Worm (Caenorhabditis elegans) whole organism, mixed stage, embryonic: ENCODE measurements around the gene ceh-74.

Source experiments
- ceh-83 ChIP-seq: fragments of 200-800 bp; sonication (Bioruptor generic); optimal IDR thresholded peaks from 2 replicates; lab custom pipeline; 2018; ENCODE audit warnings: mild to moderate bottlenecking, missing genetic modification characterization, missing compliant biosample characterization
- ces-1 ChIP-seq: fragments of 150-350 bp; optimal IDR thresholded peaks from 2 replicates; lab custom pipeline; 2014; ENCODE audit warnings: missing biosample characterization, missing genetic modification reagents, missing genetic modification characterization
- elt-3 ChIP-seq: fragments of 150-350 bp; optimal IDR thresholded peaks from 2 replicates; lab custom pipeline; 2014; ENCODE audit warnings: missing biosample characterization, missing genetic modification characterization
- snpc-4 ChIP-seq: fragments of 150-350 bp; optimal IDR thresholded peaks from 2 replicates; lab custom pipeline; 2014; ENCODE audit warnings: missing biosample characterization, missing genetic modification characterization
- unc-120 ChIP-seq: sonication (generic microtip); optimal IDR thresholded peaks from 2 replicates; lab custom pipeline; 2017; ENCODE audit warnings: missing genetic modification characterization, missing compliant biosample characterization; ENCODE audit not compliant: poor library complexity, severe bottlenecking

DNA sequence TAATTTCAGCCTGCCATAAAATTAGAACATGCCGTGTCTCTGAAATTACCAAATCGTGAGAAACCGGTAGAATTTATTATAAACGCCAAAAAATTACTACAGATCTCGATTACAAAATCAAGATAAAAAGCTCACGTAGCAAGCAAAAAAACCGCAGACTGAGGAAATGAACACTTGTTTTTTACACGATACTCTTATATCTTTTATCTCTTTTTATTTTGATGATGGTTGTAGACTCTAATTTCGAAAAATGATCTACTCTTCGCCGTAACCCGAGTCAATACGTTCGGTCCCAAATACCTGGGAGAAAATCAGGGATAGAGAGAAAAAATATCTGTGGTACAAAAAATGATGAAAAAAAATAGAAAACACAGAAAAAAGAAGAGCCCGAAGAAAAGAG, 45.3 kb downstream of the ceh-74 start:
- TF ChIP-seq elt-3 (tag; lab: Kevin White, UChicago) (no peak), ceh-83 (no peak), unc-120 (tag; lab: Kevin White, UChicago) (no peak), ces-1 (no peak), snpc-4 (no peak)
